Fruit fly (Drosophila melanogaster): ENCODE results near the gene CG42810.

CG42810 gene

DNA sequence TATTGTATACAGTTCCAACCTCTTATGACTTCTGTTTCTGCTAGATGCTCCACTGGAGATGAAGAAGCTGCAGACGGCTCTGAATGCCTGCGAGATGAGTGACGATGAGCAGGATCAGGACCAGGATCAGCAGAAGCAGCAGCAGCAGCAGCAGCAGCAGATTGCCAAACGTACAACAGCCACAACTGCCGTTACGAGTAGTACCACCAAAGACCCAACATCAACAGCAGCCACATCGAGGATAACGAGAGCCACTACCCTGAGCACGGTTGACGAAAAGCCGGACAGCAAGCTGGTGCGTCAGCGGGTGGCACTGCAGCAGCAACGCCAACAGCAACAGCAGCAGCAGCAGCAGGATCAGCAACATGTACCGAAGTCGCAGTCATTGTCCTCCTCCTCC is 38.4 kb downstream of the CG42810 start:
- peak; percentile 92 for TF ChIP-seq Dfd (GFP tag; optimal IDR thresholded peaks at IDR 0.05)
- no peak for TF ChIP-seq jim (GFP tag; optimal IDR thresholded peaks at IDR 0.05)

DNA sequence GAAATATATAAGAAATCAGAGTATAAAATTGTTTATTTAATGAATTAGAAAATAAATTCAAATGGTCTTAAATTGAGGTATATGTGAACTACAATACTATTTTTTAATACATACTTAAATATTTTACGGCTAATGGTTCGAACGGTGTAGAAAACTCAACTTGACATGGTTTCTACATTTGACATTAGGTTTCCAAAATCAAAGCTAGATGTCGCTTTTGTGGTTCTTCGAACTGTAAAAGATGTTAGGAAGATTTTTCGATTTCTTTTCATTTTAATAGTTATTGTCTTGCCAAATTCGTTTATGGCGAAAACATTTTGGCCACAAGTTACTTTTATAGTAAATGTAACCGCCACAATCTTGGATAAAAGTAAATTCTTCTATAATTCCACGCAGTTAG is 40.9 kb downstream of the CG42810 start:
- TF ChIP-seq dl (GFP tag; optimal IDR thresholded peaks at IDR 0.05; ENCODE audit: insufficient read depth in 1 of 2, partially characterized antibody in 2 of 2): no peak
- no peak for TF ChIP-seq sv (GFP tag; optimal IDR thresholded peaks at IDR 0.05)
- TF ChIP-seq usp (GFP tag; optimal IDR thresholded peaks at IDR 0.05): no peak
- TF ChIP-seq Rel (GFP tag; optimal IDR thresholded peaks at IDR 0.05): no peak
- no peak for TF ChIP-seq Rel (tag; optimal IDR thresholded peaks at IDR 0.05)
- TF ChIP-seq GATAd (GFP tag; optimal IDR thresholded peaks at IDR 0.05): no peak

Measured in whole organism, wandering third instar larva.